Fruit fly (Drosophila melanogaster) whole organism, embryonic: ENCODE measurements around the gene Zn72D.

ENCODE experiments used
- B-H1 ChIP-seq: fragments of 200-800 bp; sonication (Bioruptor generic); IDR thresholded peaks from 3 replicates; pipeline ENCODE4 v1.3.6; 2022; ENCODE audit warnings: missing biosample characterization, missing genetic modification characterization
- CG10209 ChIP-seq: fragments of 200-800 bp; sonication (Bioruptor generic); optimal IDR thresholded peaks from 3 replicates; lab custom pipeline; 2017; ENCODE audit warnings: missing biosample characterization, mild to moderate bottlenecking, missing genetic modification characterization, missing genetic modification reagents
- CG11398 ChIP-seq: fragments of 200-800 bp; sonication (Bioruptor generic); optimal IDR thresholded peaks from 2 replicates; lab custom pipeline; 2016; ENCODE audit warnings: missing biosample characterization, missing genetic modification characterization
- CG13296 ChIP-seq: fragments of 200-800 bp; sonication (Bioruptor generic); optimal IDR thresholded peaks from 3 replicates; lab custom pipeline; 2018; ENCODE audit warnings: missing biosample characterization, mild to moderate bottlenecking, missing genetic modification characterization
- CG2116 ChIP-seq: fragments of 200-800 bp; sonication (Bioruptor generic); optimal IDR thresholded peaks from 3 replicates; lab custom pipeline; 2018; ENCODE audit warnings: missing biosample characterization, mild to moderate bottlenecking, missing genetic modification characterization
- CG3281 ChIP-seq: fragments of 200-800 bp; sonication (Bioruptor generic); optimal IDR thresholded peaks from 3 replicates; lab custom pipeline; 2017; ENCODE audit warnings: missing biosample characterization, mild to moderate bottlenecking, missing genetic modification characterization
- CG33213 ChIP-seq: fragments of 200-800 bp; sonication (Bioruptor generic); optimal IDR thresholded peaks from 3 replicates; lab custom pipeline; 2016; ENCODE audit warnings: missing biosample characterization, missing genetic modification characterization
- CG42726 ChIP-seq: fragments of 200-800 bp; sonication (Bioruptor generic); IDR thresholded peaks from 2 replicates; pipeline ENCODE4 v1.3.6; 2022; ENCODE audit warnings: missing biosample characterization, missing genetic modification characterization; ENCODE audit not compliant: partially characterized antibody
- CG5180 ChIP-seq: fragments of 200-800 bp; sonication (Bioruptor generic); optimal IDR thresholded peaks from 3 replicates; lab custom pipeline; 2017; ENCODE audit warnings: missing biosample characterization, missing genetic modification characterization, mild to moderate bottlenecking, moderate library complexity, missing genetic modification reagents
- CG6689 ChIP-seq: fragments of 200-800 bp; sonication (Bioruptor generic); IDR thresholded peaks from 2 replicates; pipeline ENCODE4 v1.3.6; 2022; ENCODE audit warnings: missing biosample characterization, missing genetic modification characterization
- CG7372 ChIP-seq: fragments of 200-800 bp; sonication (Bioruptor generic); IDR thresholded peaks from 2 replicates; pipeline ENCODE4 v1.3.6; 2022; ENCODE audit warnings: missing biosample characterization, missing genetic modification characterization
- CTCF ChIP-seq: fragments of 200-800 bp; sonication (Bioruptor generic); optimal IDR thresholded peaks from 2 replicates; lab custom pipeline; 2017; ENCODE audit warnings: missing biosample characterization, mild to moderate bottlenecking, missing genetic modification characterization, moderate library complexity
- Hmr ChIP-seq: fragments of 200-800 bp; sonication (Bioruptor generic); optimal IDR thresholded peaks from 3 replicates; lab custom pipeline; 2017; ENCODE audit warnings: mild to moderate bottlenecking, missing biosample characterization, missing genetic modification reagents, missing genetic modification characterization
- Jarid2 ChIP-seq: fragments of 200-800 bp; sonication (Bioruptor generic); optimal IDR thresholded peaks from 3 replicates; lab custom pipeline; 2017; ENCODE audit warnings: mild to moderate bottlenecking, missing biosample characterization, missing genetic modification reagents, missing genetic modification characterization
- Lpt ChIP-seq: fragments of >200 bp; optimal IDR thresholded peaks from 2 replicates; lab custom pipeline; 2018; ENCODE audit warnings: missing biosample characterization, missing genetic modification characterization
- Meics ChIP-seq: fragments of 200-800 bp; sonication (Bioruptor generic); optimal IDR thresholded peaks from 2 replicates; lab custom pipeline; 2017; ENCODE audit warnings: missing biosample characterization, mild to moderate bottlenecking, missing genetic modification characterization
- NFAT ChIP-seq: fragments of 200-800 bp; sonication (Bioruptor generic); IDR thresholded peaks from 2 replicates; pipeline ENCODE4 v1.3.6; 2022; ENCODE audit warnings: missing biosample characterization, missing genetic modification characterization
- NK7.1 ChIP-seq: fragments of 200-800 bp; sonication (Bioruptor generic); optimal IDR thresholded peaks from 3 replicates; lab custom pipeline; 2016; ENCODE audit warnings: missing biosample characterization, missing genetic modification characterization
- Ptx1 ChIP-seq: fragments of 200-800 bp; sonication (Bioruptor generic); IDR thresholded peaks from 2 replicates; pipeline ENCODE4 v1.3.6; 2022; ENCODE audit warnings: missing biosample characterization, missing genetic modification characterization
- Spps ChIP-seq: fragments of 200-800 bp; sonication (Bioruptor generic); optimal IDR thresholded peaks from 2 replicates; lab custom pipeline; 2018; ENCODE audit warnings: missing biosample characterization, mild to moderate bottlenecking, missing genetic modification characterization
- Stat92E ChIP-seq, 3 experiments: fragments of >200 bp in 2 of 3; fragments of 200-800 bp in 1 of 3; sonication (Bioruptor generic) in 1 of 3; optimal IDR thresholded peaks; 2 replicates each; lab custom pipeline; 2017 to 2019; ENCODE audit warnings: missing biosample characterization in 3 of 3, missing genetic modification characterization in 3 of 3, mild to moderate bottlenecking in 1 of 3, moderate library complexity in 1 of 3
- TFAM ChIP-seq: fragments of 200-800 bp; sonication (Bioruptor generic); optimal IDR thresholded peaks from 2 replicates; lab custom pipeline; 2017; ENCODE audit warnings: missing biosample characterization, missing genetic modification characterization, inconsistent platforms
- ac ChIP-seq: fragments of 200-800 bp; sonication (Bioruptor generic); optimal IDR thresholded peaks from 3 replicates; lab custom pipeline; 2017; ENCODE audit warnings: missing biosample characterization, mild to moderate bottlenecking, missing genetic modification characterization
- cas ChIP-seq: fragments of 200-800 bp; sonication (Bioruptor generic); IDR thresholded peaks from 2 replicates; pipeline ENCODE4 v1.3.6; 2022; ENCODE audit warnings: missing biosample characterization, missing genetic modification characterization
- cato ChIP-seq: fragments of 200-800 bp; sonication (Bioruptor generic); optimal IDR thresholded peaks from 2 replicates; lab custom pipeline; 2016; ENCODE audit warnings: missing biosample characterization, missing genetic modification characterization, borderline replicate concordance
- croc ChIP-seq: fragments of 200-800 bp; sonication (Bioruptor generic); conservative IDR thresholded peaks from 3 replicates; pipeline ENCODE4 v1.3.6; 2022; ENCODE audit warnings: missing biosample characterization, missing genetic modification characterization
- crol ChIP-seq: fragments of 200-800 bp; sonication (Bioruptor generic); IDR thresholded peaks from 2 replicates; pipeline ENCODE4 v1.3.6; 2022; ENCODE audit warnings: missing biosample characterization, missing genetic modification characterization
- dm ChIP-seq: fragments of 200-800 bp; sonication (Bioruptor generic); optimal IDR thresholded peaks from 3 replicates; lab custom pipeline; 2016; ENCODE audit warnings: missing biosample characterization, missing genetic modification characterization
- ems ChIP-seq: fragments of 200-800 bp; sonication (Bioruptor generic); optimal IDR thresholded peaks from 3 replicates; lab custom pipeline; 2016; ENCODE audit warnings: missing biosample characterization, missing genetic modification characterization
- ewg ChIP-seq: fragments of 200-800 bp; sonication (Bioruptor generic); optimal IDR thresholded peaks from 3 replicates; lab custom pipeline; 2017; ENCODE audit warnings: mild to moderate bottlenecking, missing biosample characterization, missing genetic modification reagents, missing genetic modification characterization
- fd102C ChIP-seq: fragments of 200-800 bp; sonication (Bioruptor generic); optimal IDR thresholded peaks from 2 replicates; lab custom pipeline; 2018; ENCODE audit warnings: missing biosample characterization, mild to moderate bottlenecking, missing genetic modification characterization, moderate library complexity
- fu2 ChIP-seq: fragments of 200-800 bp; sonication (Bioruptor generic); optimal IDR thresholded peaks from 2 replicates; lab custom pipeline; 2016; ENCODE audit warnings: missing biosample characterization, missing genetic modification characterization
- gcm2 ChIP-seq: fragments of 200-800 bp; sonication (Bioruptor generic); optimal IDR thresholded peaks from 2 replicates; lab custom pipeline; 2016; ENCODE audit warnings: missing biosample characterization, missing genetic modification characterization
- gem ChIP-seq: fragments of 200-800 bp; sonication (Bioruptor generic); optimal IDR thresholded peaks from 2 replicates; lab custom pipeline; 2019; ENCODE audit warnings: missing biosample characterization, mild to moderate bottlenecking, missing genetic modification characterization, moderate library complexity
- hkb ChIP-seq, 2 experiments: fragments of 200-800 bp in 1 of 2; fragments of >200 bp in 1 of 2; sonication (Bioruptor generic) in 1 of 2; IDR thresholded peaks in 1 of 2; optimal IDR thresholded peaks in 1 of 2; 2 replicates each; pipeline versions ENCODE4 v1.3.6 to Lab custom; 2017 to 2022; ENCODE audit warnings: missing biosample characterization in 1 of 2, missing genetic modification characterization in 1 of 2
- ken ChIP-seq: fragments of 200-800 bp; sonication (Bioruptor generic); IDR thresholded peaks from 3 replicates; pipeline ENCODE4 v1.3.6; 2022; ENCODE audit warnings: missing biosample characterization, missing genetic modification characterization
- knrl ChIP-seq: fragments of 200-800 bp; sonication (Bioruptor generic); IDR thresholded peaks from 3 replicates; pipeline ENCODE4 v1.3.6; 2022; ENCODE audit warnings: missing biosample characterization, missing genetic modification characterization; ENCODE audit not compliant: partially characterized antibody
- mirr ChIP-seq: fragments of 200-800 bp; sonication (Bioruptor generic); optimal IDR thresholded peaks from 3 replicates; lab custom pipeline; 2018; ENCODE audit warnings: missing biosample characterization, mild to moderate bottlenecking, missing genetic modification characterization
- nerfin-2 ChIP-seq: fragments of 200-800 bp; sonication (Bioruptor generic); IDR thresholded peaks from 2 replicates; pipeline ENCODE4 v1.3.6; 2022; ENCODE audit warnings: missing biosample characterization, missing genetic modification characterization; ENCODE audit not compliant: partially characterized antibody
- pum ChIP-seq: fragments of 200-800 bp; sonication (Bioruptor generic); optimal IDR thresholded peaks from 2 replicates; lab custom pipeline; 2016; ENCODE audit warnings: missing biosample characterization, missing genetic modification characterization
- schlank ChIP-seq: fragments of 200-800 bp; sonication (Bioruptor generic); optimal IDR thresholded peaks from 2 replicates; lab custom pipeline; 2018; ENCODE audit warnings: missing biosample characterization, mild to moderate bottlenecking, missing genetic modification characterization
- scrt ChIP-seq: fragments of 200-800 bp; sonication (Bioruptor generic); optimal IDR thresholded peaks from 2 replicates; lab custom pipeline; 2018; ENCODE audit warnings: missing biosample characterization, mild to moderate bottlenecking, missing genetic modification characterization, moderate library complexity
- sens ChIP-seq: fragments of 200-800 bp; sonication (Bioruptor generic); peaks from one replicate; lab custom pipeline; 2016; ENCODE audit warnings: missing biosample characterization, missing genetic modification characterization
- sqz ChIP-seq: fragments of 200-800 bp; sonication (Bioruptor generic); optimal IDR thresholded peaks from 3 replicates; lab custom pipeline; 2018; ENCODE audit warnings: missing biosample characterization, mild to moderate bottlenecking, missing genetic modification characterization
- tin ChIP-seq: fragments of 200-800 bp; sonication (Bioruptor generic); optimal IDR thresholded peaks from 3 replicates; lab custom pipeline; 2016; ENCODE audit warnings: missing biosample characterization, missing genetic modification characterization
- tx ChIP-seq: fragments of 200-800 bp; sonication (Bioruptor generic); optimal IDR thresholded peaks from 2 replicates; lab custom pipeline; 2016; ENCODE audit warnings: missing biosample characterization, missing genetic modification characterization
- unpg ChIP-seq: fragments of 200-800 bp; sonication (Bioruptor generic); optimal IDR thresholded peaks from 3 replicates; lab custom pipeline; 2018; ENCODE audit warnings: missing biosample characterization, mild to moderate bottlenecking, missing genetic modification characterization, moderate library complexity
- wek ChIP-seq: fragments of 200-800 bp; sonication (Bioruptor generic); optimal IDR thresholded peaks from 3 replicates; lab custom pipeline; 2018; ENCODE audit warnings: missing biosample characterization, mild to moderate bottlenecking, missing genetic modification characterization, moderate library complexity
- zen2 ChIP-seq: fragments of 200-800 bp; sonication (Bioruptor generic); IDR thresholded peaks from 3 replicates; pipeline ENCODE4 v1.3.6; 2022; ENCODE audit warnings: missing biosample characterization, missing genetic modification characterization; ENCODE audit not compliant: partially characterized antibody
- zf30C ChIP-seq: fragments of 200-800 bp; sonication (Bioruptor generic); optimal IDR thresholded peaks from 3 replicates; lab custom pipeline; 2018; ENCODE audit warnings: missing biosample characterization, mild to moderate bottlenecking, missing genetic modification characterization

Gene Zn72D

dm6 chr3L:16087323-16087816, 25.1 kb downstream of the Zn72D start, which contains the start of gene Tasp1 (continued):
- TF ChIP-seq sqz (GFP tag; lab: Kevin White, UChicago) (no peak), Jarid2 (GFP tag; lab: Kevin White, UChicago) (peak; percentile 34), fu2 (GFP tag; lab: Kevin White, UChicago) (no peak), Ptx1 (no peak; the same call in 1 of the 2 replicates), Stat92E (GFP tag; optimal IDR thresholded peaks at IDR 0.05; lab: Kevin White, UChicago) (peak in 1 of 3 experiments; percentile 33), nerfin-2 (GFP tag; lab: Robert Waterston, UW) (no peak), gem (tag; lab: Kevin White, UChicago) (no peak), CG5180 (GFP tag; lab: Kevin White, UChicago) (no peak), knrl (no peak; the same call in 2 of the 3 replicates), CTCF (no peak), sens (GFP tag; lab: Kevin White, UChicago) (peak; percentile 55), NFAT (no peak; the same call in 1 of the 2 replicates), tx (GFP tag; lab: Kevin White, UChicago) (no peak), zf30C (GFP tag; lab: Kevin White, UChicago) (peak; percentile 96), ken (peak; percentile 57; the same call in 2 of the 3 replicates), CG42726 (no peak; the same call in 1 of the 2 replicates), cas (peak; percentile 71; the same call in 1 of the 2 replicates), CG7372 (GFP tag; lab: Robert Waterston, UW) (peak; percentile 43; the same call in 1 of the 2 replicates), CG2116 (peak; percentile 51), cato (GFP tag; lab: Kevin White, UChicago) (no peak), CG6689 (peak; percentile 80), croc (GFP tag; lab: Robert Waterston, UW) (0 out of 3 replicates have a peak, but pooled peaks have one; percentile 28), schlank (tag; lab: Kevin White, UChicago) (no peak), wek (GFP tag; lab: Kevin White, UChicago) (no peak), CG13296 (GFP tag; lab: Kevin White, UChicago) (peak; percentile 55), CG11398 (no peak), ems (GFP tag; lab: Kevin White, UChicago) (peak; percentile 1), zen2 (GFP tag; lab: Robert Waterston, UW) (no peak), ewg (GFP tag; lab: Kevin White, UChicago) (peak; percentile 39), dm (GFP tag; lab: Kevin White, UChicago) (no peak), CG33213 (GFP tag; lab: Kevin White, UChicago) (no peak), ac (GFP tag; lab: Kevin White, UChicago) (no peak), B-H1 (GFP tag; lab: Robert Waterston, UW) (peak; percentile 43; the same call in 1 of the 3 replicates), mirr (GFP tag; lab: Kevin White, UChicago) (no peak), Lpt (GFP tag; lab: Kevin White, UChicago) (no peak), CG10209 (GFP tag; lab: Kevin White, UChicago) (peak; percentile 34), hkb (optimal IDR thresholded peaks at IDR 0.05; lab: Kevin White, UChicago) (no peak), hkb (GFP tag; IDR thresholded peaks at IDR 0.05; lab: Robert Waterston, UW) (peak; percentile 74), TFAM (no peak), crol (GFP tag; lab: Robert Waterston, UW) (no peak), pum (no peak), scrt (GFP tag; lab: Kevin White, UChicago) (no peak), Spps (tag; lab: Kevin White, UChicago) (peak; percentile 16), gcm2 (GFP tag; lab: Kevin White, UChicago) (no peak), NK7.1 (GFP tag; lab: Kevin White, UChicago) (no peak), fd102C (GFP tag; lab: Kevin White, UChicago) (no peak), Hmr (peak; percentile 64), tin (GFP tag; lab: Kevin White, UChicago) (peak; percentile 43), unpg (GFP tag; lab: Kevin White, UChicago) (peak; percentile 69), CG3281 (GFP tag; lab: Kevin White, UChicago) (peak; percentile 43), Meics (GFP tag; lab: Kevin White, UChicago) (peak; percentile 73)
